Worm (Caenorhabditis elegans) whole organism, L4 larva: ENCODE data around the gene sbp-1.

Experiments used
- D1046.2 ChIP-seq: fragments of 200-800 bp; sonication (Bioruptor generic); IDR thresholded peaks from 2 replicates; pipeline ENCODE4 v1.3.6; 2022; ENCODE audit warnings: missing genetic modification characterization, missing compliant biosample characterization
- F26F4.8 ChIP-seq: fragments of 200-800 bp; sonication (Bioruptor generic); conservative IDR thresholded peaks from 2 replicates; pipeline ENCODE4 v1.3.6; 2022; ENCODE audit warnings: missing genetic modification characterization, missing compliant biosample characterization
- F37D6.2 ChIP-seq: sonication (generic microtip); optimal IDR thresholded peaks from 2 replicates; lab custom pipeline; 2016; ENCODE audit warnings: mild to moderate bottlenecking, missing genetic modification characterization, missing compliant biosample characterization
- T20F7.1 ChIP-seq: fragments of 200-800 bp; sonication (Bioruptor generic); optimal IDR thresholded peaks from 2 replicates; lab custom pipeline; 2018; ENCODE audit warnings: mild to moderate bottlenecking, missing genetic modification characterization, missing compliant biosample characterization
- aha-1 ChIP-seq: fragments of 150-350 bp; peaks from one replicate; lab custom pipeline; 2014; ENCODE audit warnings: missing biosample characterization, missing genetic modification characterization
- arid-1 ChIP-seq: fragments of 200-800 bp; sonication (Bioruptor generic); conservative IDR thresholded peaks from 2 replicates; pipeline ENCODE4 v1.3.6; 2022; ENCODE audit warnings: missing genetic modification reagents, missing genetic modification characterization, missing compliant biosample characterization
- ces-1 ChIP-seq: fragments of 150-350 bp; sonication (generic microtip); optimal IDR thresholded peaks from 4 replicates; lab custom pipeline; 2014; ENCODE audit warnings: missing biosample characterization, missing genetic modification reagents, missing genetic modification characterization
- daf-16 ChIP-seq, 3 experiments: sonication (generic microtip); optimal IDR thresholded peaks; 2 replicates each; lab custom pipeline; 2016 to 2017; ENCODE audit warnings: missing genetic modification characterization in 3 of 3, missing genetic modification reagents in 3 of 3, mild to moderate bottlenecking in 2 of 3, missing compliant biosample characterization in 2 of 3, missing biosample characterization in 1 of 3, moderate library complexity in 1 of 3
- dmd-8 ChIP-seq: fragments of 200-800 bp; sonication (Bioruptor generic); IDR thresholded peaks from 2 replicates; pipeline ENCODE4 v1.3.6; 2022; ENCODE audit warnings: missing genetic modification characterization, missing compliant biosample characterization
- dpl-1 ChIP-seq: fragments of 150-350 bp; optimal IDR thresholded peaks from 2 replicates; lab custom pipeline; 2014; ENCODE audit warnings: missing biosample characterization, missing genetic modification reagents, missing genetic modification characterization
- duxl-1 ChIP-seq: sonication (generic microtip); optimal IDR thresholded peaks from 2 replicates; lab custom pipeline; 2016; ENCODE audit warnings: mild to moderate bottlenecking, missing genetic modification characterization, moderate library complexity, missing compliant biosample characterization; ENCODE audit not compliant: poor library complexity
- egl-43 ChIP-seq: fragments of 200-800 bp; sonication (Bioruptor generic); IDR thresholded peaks from 2 replicates; pipeline ENCODE4 v1.3.6; 2022; ENCODE audit warnings: missing genetic modification reagents, missing genetic modification characterization, missing compliant biosample characterization
- hlh-11 ChIP-seq: fragments of 200-800 bp; sonication (Bioruptor generic); optimal IDR thresholded peaks from 2 replicates; lab custom pipeline; 2018; ENCODE audit warnings: mild to moderate bottlenecking, missing genetic modification characterization, missing compliant biosample characterization
- lin-1 ChIP-seq: fragments of 200-800 bp; sonication (Bioruptor generic); IDR thresholded peaks from 2 replicates; pipeline ENCODE4 v1.3.6; 2022; ENCODE audit warnings: missing genetic modification reagents, missing genetic modification characterization, missing compliant biosample characterization
- lir-3 ChIP-seq: sonication (generic microtip); optimal IDR thresholded peaks from 2 replicates; lab custom pipeline; 2016; ENCODE audit warnings: mild to moderate bottlenecking, missing genetic modification characterization, missing compliant biosample characterization
- madf-9 ChIP-seq: fragments of 200-800 bp; sonication (Bioruptor generic); conservative IDR thresholded peaks from 2 replicates; pipeline ENCODE4 v1.3.6; 2022; ENCODE audit warnings: missing genetic modification reagents, missing genetic modification characterization, missing compliant biosample characterization
- mdt-29 ChIP-seq: fragments of 200-800 bp; sonication (Bioruptor generic); IDR thresholded peaks from 2 replicates; pipeline ENCODE4 v1.3.6; 2022; ENCODE audit warnings: missing genetic modification reagents, missing genetic modification characterization, missing compliant biosample characterization
- nhr-28 ChIP-seq: fragments of 150-350 bp; optimal IDR thresholded peaks from 2 replicates; lab custom pipeline; 2014; ENCODE audit warnings: missing biosample characterization, missing genetic modification characterization
- nhr-41 ChIP-seq: fragments of 200-800 bp; sonication (Bioruptor generic); IDR thresholded peaks from 2 replicates; pipeline ENCODE4 v1.3.6; 2022; ENCODE audit warnings: missing genetic modification reagents, missing genetic modification characterization, missing compliant biosample characterization
- nhr-6 ChIP-seq: fragments of 150-350 bp; optimal IDR thresholded peaks from 2 replicates; lab custom pipeline; 2014; ENCODE audit warnings: missing biosample characterization, missing genetic modification characterization
- pha-4 ChIP-seq, 2 experiments: fragments of 150-350 bp in 1 of 2; fragments of 200-800 bp in 1 of 2; sonication (Bioruptor generic) in 1 of 2; IDR thresholded peaks in 1 of 2; optimal IDR thresholded peaks in 1 of 2; 2 replicates each; pipeline versions ENCODE4 v1.3.6 to Lab custom; 2014 to 2022; ENCODE audit warnings: missing genetic modification characterization in 2 of 2, missing genetic modification reagents in 2 of 2, missing biosample characterization in 1 of 2, missing compliant biosample characterization in 1 of 2
- pqm-1 ChIP-seq: sonication (generic microtip); optimal IDR thresholded peaks from 2 replicates; lab custom pipeline; 2017; ENCODE audit warnings: missing biosample characterization, missing genetic modification characterization
- rbr-2 ChIP-seq: sonication (generic microtip); optimal IDR thresholded peaks from 2 replicates; lab custom pipeline; 2016; ENCODE audit warnings: missing genotype, missing genetic modification characterization, missing compliant biosample characterization
- saeg-2 ChIP-seq: fragments of 200-800 bp; sonication (Bioruptor generic); IDR thresholded peaks from 2 replicates; pipeline ENCODE4 v1.3.6; 2022; ENCODE audit warnings: missing genetic modification reagents, missing genetic modification characterization, missing compliant biosample characterization
- set-16 ChIP-seq: fragments of 200-800 bp; sonication (Bioruptor generic); IDR thresholded peaks from 2 replicates; pipeline ENCODE4 v1.3.6; 2022; ENCODE audit warnings: missing genetic modification reagents, missing genetic modification characterization, missing compliant biosample characterization
- snpc-1.2 ChIP-seq: fragments of 200-800 bp; sonication (Bioruptor generic); IDR thresholded peaks from 2 replicates; pipeline ENCODE4 v1.3.6; 2022; ENCODE audit warnings: missing genetic modification reagents, missing genetic modification characterization, missing compliant biosample characterization
- unc-39 ChIP-seq: sonication (generic microtip); optimal IDR thresholded peaks from 2 replicates; lab custom pipeline; 2017; ENCODE audit warnings: missing biosample characterization, missing genetic modification characterization
- unc-62 ChIP-seq, 3 experiments: fragments of 150-350 bp in 1 of 3; sonication (generic microtip); optimal IDR thresholded peaks in 2 of 3; peaks in 1 of 3; 1 replicate in 1 of 3; 2 replicates in 2 of 3; lab custom pipeline; 2014 to 2017; ENCODE audit warnings: missing biosample characterization in 3 of 3, missing genetic modification characterization in 3 of 3, missing genetic modification reagents in 3 of 3, missing genotype in 1 of 3
- zfp-3 ChIP-seq: fragments of 200-800 bp; sonication (Bioruptor generic); conservative IDR thresholded peaks from 2 replicates; pipeline ENCODE4 v1.3.6; 2022; ENCODE audit warnings: missing genetic modification reagents, missing genetic modification characterization, missing compliant biosample characterization

The sbp-1 gene

ce11 chrIII:11444796-11445386, 2.5 kb upstream of the sbp-1 start (continued):
- TF ChIP-seq daf-16 (GFP tag; optimal IDR thresholded peaks at IDR 0.05; lab: Kevin White, UChicago) (peak in 1 of 2 experiments; percentile 4), daf-16 (tag; optimal IDR thresholded peaks at IDR 0.05; lab: Kevin White, UChicago) (peak; percentile 94), lin-1 (no peak), rbr-2 (tag; lab: Kevin White, UChicago) (no peak), ces-1 (GFP tag; lab: Kevin White, UChicago) (no peak), egl-43 (no peak), unc-62 (GFP tag; optimal IDR thresholded peaks at IDR 0.05 in 1 of 2; lab: Kevin White, UChicago) (peak in 1 of 2 experiments; percentile 81), unc-62 (tag; optimal IDR thresholded peaks at IDR 0.05; lab: Kevin White, UChicago) (no peak), nhr-41 (GFP tag; lab: Robert Waterston, UW) (no peak), duxl-1 (tag; lab: Kevin White, UChicago) (no peak), madf-9 (no peak), nhr-6 (tag; lab: Kevin White, UChicago) (peak; percentile 41), mdt-29 (GFP tag; lab: Robert Waterston, UW) (no peak), dmd-8 (GFP tag; lab: Robert Waterston, UW) (no peak)

- TF ChIP-seq nhr-28 (peak; percentile 2), aha-1 (tag; lab: Kevin White, UChicago) (peak; percentile 62), daf-16 (GFP tag; optimal IDR thresholded peaks at IDR 0.05; lab: Kevin White, UChicago) (no peak), daf-16 (tag; optimal IDR thresholded peaks at IDR 0.05; lab: Kevin White, UChicago) (peak; percentile 64), hlh-11 (tag; lab: Kevin White, UChicago) (peak; percentile 6), F37D6.2 (tag; lab: Kevin White, UChicago) (no peak)
Measured at ce11 chrIII:11443408-11443994, 1.1 kb upstream of the sbp-1 start.

ce11 chrIII:11434864-11435263, 7.5 kb downstream of the sbp-1 start:
- TF ChIP-seq zfp-3 (GFP tag; lab: Robert Waterston, UW) = 0 out of 2 replicates have a peak, but pooled peaks have one; percentile 37
- 0 out of 2 replicates have a peak, but pooled peaks have one; percentile 32 for TF ChIP-seq egl-43
- 0 out of 2 replicates have a peak, but pooled peaks have one; percentile 8 for TF ChIP-seq lin-1
- TF ChIP-seq saeg-2 (GFP tag; lab: Robert Waterston, UW) = 0 out of 2 replicates have a peak, but pooled peaks have one; percentile 75

- TF ChIP-seq aha-1 (tag; lab: Kevin White, UChicago) (peak; percentile 30), pha-4 (GFP tag; IDR thresholded peaks at IDR 0.05; lab: Robert Waterston, UW) (peak; percentile 6; the same call in 1 of the 2 replicates), pha-4 (tag; optimal IDR thresholded peaks at IDR 0.05; lab: Kevin White, UChicago) (no peak), set-16 (GFP tag; lab: Robert Waterston, UW) (peak; percentile 98), D1046.2 (GFP tag; lab: Robert Waterston, UW) (no peak), arid-1 (0 out of 2 replicates have a peak, but pooled peaks have one; percentile 13)
Measured at ce11 chrIII:11427548-11428152, 14.7 kb downstream of the sbp-1 start.

- no peak for TF ChIP-seq pqm-1 (tag; lab: Kevin White, UChicago)
- no peak for TF ChIP-seq snpc-1.2 (GFP tag; lab: Robert Waterston, UW)
- no peak for TF ChIP-seq egl-43
- no peak for TF ChIP-seq lir-3
- TF ChIP-seq unc-39 (tag; lab: Kevin White, UChicago) = no peak
- no peak for TF ChIP-seq F26F4.8 (GFP tag; lab: Robert Waterston, UW)
- TF ChIP-seq T20F7.1 (GFP tag; lab: Kevin White, UChicago) = no peak
- TF ChIP-seq dpl-1 (GFP tag; lab: Kevin White, UChicago) = no peak
Measured at ce11 chrIII:11426906-11427305, 15.5 kb downstream of the sbp-1 start, which contains the start of gene idpc-1. idpc-1 (plus strand) TSS chrIII:11427206.
